Fruit fly (Drosophila melanogaster): ENCODE results near the gene Ama.

Gene Ama

dm6 chr3R:6723537-6724171, 38.7 kb upstream of the Ama start (continued):
- peak; percentile 48 for TF ChIP-seq Kr (GFP tag; optimal IDR thresholded peaks at IDR 0.05)
- TF ChIP-seq Neu2 (GFP tag; optimal IDR thresholded peaks at IDR 0.05; ENCODE audit: borderline replicate concordance), result peak; percentile 9
- no peak for TF ChIP-seq crc (GFP tag; optimal IDR thresholded peaks at IDR 0.05)
- peak; percentile 34 for TF ChIP-seq CG8359 (GFP tag; optimal IDR thresholded peaks at IDR 0.05; ENCODE audit: borderline replicate concordance)
- TF ChIP-seq chif (GFP tag; optimal IDR thresholded peaks at IDR 0.05), result peak in 1 of 2 experiments; percentile 35
- TF ChIP-seq pum (GFP tag; optimal IDR thresholded peaks at IDR 0.05), result peak; percentile 36
- TF ChIP-seq Xbp1 (GFP tag; optimal IDR thresholded peaks at IDR 0.05), result peak; percentile 37
- TF ChIP-seq Sox100B (GFP tag; optimal IDR thresholded peaks at IDR 0.05), result peak; percentile 56
- peak; percentile 42; the same call in 1 of the 3 replicates for TF ChIP-seq zfh1 (GFP tag; IDR thresholded peaks at IDR 0.05)
- peak; percentile 66 for TF ChIP-seq dmrt99B (tag; optimal IDR thresholded peaks at IDR 0.05)
- TF ChIP-seq zf30C (GFP tag; optimal IDR thresholded peaks at IDR 0.05), result peak; percentile 83
- TF ChIP-seq pb (GFP tag; optimal IDR thresholded peaks at IDR 0.05), result peak; percentile 30
- peak; percentile 25 for TF ChIP-seq Camta (GFP tag; optimal IDR thresholded peaks at IDR 0.05)
- TF ChIP-seq CG13123 (GFP tag; optimal IDR thresholded peaks at IDR 0.05), result no peak
- TF ChIP-seq gsb-n (tag; optimal IDR thresholded peaks at IDR 0.05), result peak; percentile 67
- peak; percentile 44 for TF ChIP-seq D19A (tag; optimal IDR thresholded peaks at IDR 0.05)
- TF ChIP-seq CG10959 (GFP tag; IDR thresholded peaks at IDR 0.05), result 0 out of 2 replicates have a peak, but pooled peaks have one; percentile 26
- TF ChIP-seq zfh2 (GFP tag; optimal IDR thresholded peaks at IDR 0.05), result no peak
- peak; percentile 40 for TF ChIP-seq CG15479 (GFP tag; optimal IDR thresholded peaks at IDR 0.05)
- TF ChIP-seq luna (GFP tag; optimal IDR thresholded peaks at IDR 0.05), result no peak
- peak; percentile 94 for TF ChIP-seq sens (GFP tag)
- TF ChIP-seq grau (tag; optimal IDR thresholded peaks at IDR 0.05), result peak; percentile 37
- 0 out of 2 replicates have a peak, but pooled peaks have one; percentile 22 for TF ChIP-seq CG17328 (GFP tag; IDR thresholded peaks at IDR 0.05)
- TF ChIP-seq az2 (GFP tag; optimal IDR thresholded peaks at IDR 0.05), result peak; percentile 38
- peak; percentile 48; the same call in 1 of the 3 replicates for TF ChIP-seq row (GFP tag; IDR thresholded peaks at IDR 0.05)
- no peak for TF ChIP-seq bab2 (GFP tag; optimal IDR thresholded peaks at IDR 0.05)
- TF ChIP-seq CG12236 (GFP tag; optimal IDR thresholded peaks at IDR 0.05), result no peak
- peak; percentile 44 for TF ChIP-seq trem (tag; optimal IDR thresholded peaks at IDR 0.05)
- TF ChIP-seq onecut (GFP tag; IDR thresholded peaks at IDR 0.05), result 0 out of 2 replicates have a peak, but pooled peaks have one; percentile 18
- TF ChIP-seq CG8388 (GFP tag; optimal IDR thresholded peaks at IDR 0.05), result peak; percentile 42
- peak; percentile 19 for TF ChIP-seq CG1529 (GFP tag; optimal IDR thresholded peaks at IDR 0.05)
- peak in 1 of 3 experiments; percentile 77 for TF ChIP-seq lola (GFP tag; optimal IDR thresholded peaks at IDR 0.05)
- peak; percentile 74 for TF ChIP-seq CG18262 (tag; optimal IDR thresholded peaks at IDR 0.05)
- TF ChIP-seq Ssrp (tag; optimal IDR thresholded peaks at IDR 0.05), result peak; percentile 35
- peak; percentile 15 for TF ChIP-seq Deaf1 (tag; optimal IDR thresholded peaks at IDR 0.05)
- TF ChIP-seq ac (GFP tag; optimal IDR thresholded peaks at IDR 0.05), result peak; percentile 1
- TF ChIP-seq CG6654 (GFP tag; optimal IDR thresholded peaks at IDR 0.05), result peak; percentile 13
- peak; percentile 40 for TF ChIP-seq CG2875 (GFP tag; optimal IDR thresholded peaks at IDR 0.05)
- TF ChIP-seq CG15011 (GFP tag; optimal IDR thresholded peaks at IDR 0.05), result peak; percentile 20
- TF ChIP-seq CG30403 (GFP tag; optimal IDR thresholded peaks at IDR 0.05), result peak; percentile 40
- peak; percentile 70 for TF ChIP-seq CG9727 (GFP tag; optimal IDR thresholded peaks at IDR 0.05)
- peak in 1 of 2 experiments; percentile 68 for TF ChIP-seq eve (GFP tag; optimal IDR thresholded peaks at IDR 0.05)
- TF ChIP-seq CG11504 (tag; optimal IDR thresholded peaks at IDR 0.05), result peak; percentile 62
- TF ChIP-seq nerfin-1 (tag; optimal IDR thresholded peaks at IDR 0.05), result peak; percentile 42
- TF ChIP-seq Sox102F (GFP tag; optimal IDR thresholded peaks at IDR 0.05), result peak; percentile 27
- TF ChIP-seq CG5180 (GFP tag; optimal IDR thresholded peaks at IDR 0.05), result peak; percentile 1
- peak; percentile 26 for TF ChIP-seq tin (GFP tag; optimal IDR thresholded peaks at IDR 0.05)
- peak; percentile 11 for TF ChIP-seq CG9437 (GFP tag; optimal IDR thresholded peaks at IDR 0.05)
- TF ChIP-seq CG18599 (GFP tag; optimal IDR thresholded peaks at IDR 0.05), result no peak

Measured in whole organism, embryonic.